Worm (Caenorhabditis elegans): ENCODE measurements around the gene clec-204.
A peak's percentile ranks its signal among the peaks of the same experiment; 100 is the strongest.

Gene clec-204

ce11 chrV:1804645-1805559 lies 47.9 kb downstream of the clec-204 start, which contains the start of the genes hsp-16.2 and hsp-16.41 (continued):
- TF ChIP-seq zip-5 (tag; optimal IDR thresholded peaks at IDR 0.05) (no peak), pha-4 (tag; optimal IDR thresholded peaks at IDR 0.05) (no peak), dmd-4 (tag; optimal IDR thresholded peaks at IDR 0.05; ENCODE audit: borderline replicate concordance) (no peak), lim-6 (tag; optimal IDR thresholded peaks at IDR 0.05) (no peak), elt-2 (tag; optimal IDR thresholded peaks at IDR 0.05) (peak; percentile 10), madf-2 (tag; optimal IDR thresholded peaks at IDR 0.05) (no peak), ceh-24 (tag; optimal IDR thresholded peaks at IDR 0.05) (no peak), C08G9.2 (tag; optimal IDR thresholded peaks at IDR 0.05) (no peak), Y22D7AL.16 (tag; optimal IDR thresholded peaks at IDR 0.05) (no peak), pax-1 (tag; optimal IDR thresholded peaks at IDR 0.05) (peak; percentile 11), ama-1 (optimal IDR thresholded peaks at IDR 0.05) (no peak), ref-2 (tag; optimal IDR thresholded peaks at IDR 0.05) (peak; percentile 34), fkh-10 (GFP tag; optimal IDR thresholded peaks at IDR 0.05) (no peak), sox-2 (GFP tag; IDR thresholded peaks at IDR 0.05) (no peak), pros-1 (tag; optimal IDR thresholded peaks at IDR 0.05) (no peak), ceh-22 (tag; optimal IDR thresholded peaks at IDR 0.05) (no peak), F13H6.1 (tag; optimal IDR thresholded peaks at IDR 0.05) (no peak), ceh-34 (tag; optimal IDR thresholded peaks at IDR 0.05) (peak; percentile 55), che-1 (tag; optimal IDR thresholded peaks at IDR 0.05) (no peak), nhr-11 (tag; optimal IDR thresholded peaks at IDR 0.05) (no peak), ceh-9 (tag; optimal IDR thresholded peaks at IDR 0.05) (no peak), hlh-8 (tag; optimal IDR thresholded peaks at IDR 0.05) (no peak), tbx-2 (tag; optimal IDR thresholded peaks at IDR 0.05) (no peak), mec-3 (tag; optimal IDR thresholded peaks at IDR 0.05; ENCODE audit: borderline replicate concordance) (no peak), nhr-232 (tag; optimal IDR thresholded peaks at IDR 0.05) (no peak), ceh-45 (GFP tag; IDR thresholded peaks at IDR 0.05) (no peak), hlh-6 (tag; optimal IDR thresholded peaks at IDR 0.05) (no peak), pag-3 (tag; optimal IDR thresholded peaks at IDR 0.05; ENCODE audit: borderline replicate concordance) (no peak), sox-4 (tag; optimal IDR thresholded peaks at IDR 0.05) (no peak), pqm-1 (tag; optimal IDR thresholded peaks at IDR 0.05) (no peak), odd-2 (tag; optimal IDR thresholded peaks at IDR 0.05) (no peak), ceh-2 (tag; optimal IDR thresholded peaks at IDR 0.05) (no peak), ets-4 (tag; optimal IDR thresholded peaks at IDR 0.05) (peak; percentile 5), gmeb-2 (tag; optimal IDR thresholded peaks at IDR 0.05) (no peak), unc-55 (GFP tag; optimal IDR thresholded peaks at IDR 0.05) (peak; percentile 60), ttx-3 (tag; optimal IDR thresholded peaks at IDR 0.05) (no peak), sdc-2 (tag; optimal IDR thresholded peaks at IDR 0.05) (no peak), pat-9 (tag; optimal IDR thresholded peaks at IDR 0.05) (peak; percentile 22), ceh-14 (tag; optimal IDR thresholded peaks at IDR 0.05) (no peak), ceh-31 (tag; optimal IDR thresholded peaks at IDR 0.05) (peak; percentile 52), unc-86 (tag; optimal IDR thresholded peaks at IDR 0.05) (peak; percentile 10), dve-1 (tag; optimal IDR thresholded peaks at IDR 0.05) (no peak), npax-4 (tag; optimal IDR thresholded peaks at IDR 0.05) (no peak), K09A11.1 (tag; optimal IDR thresholded peaks at IDR 0.05; ENCODE audit: insufficient read depth) (no peak)

All from whole organism, late embryonic.